Worm (Caenorhabditis elegans) whole organism, young adult: ENCODE measurements around the gene cnc-4.

Experiments used
- B0019.2 ChIP-seq: fragments of 200-800 bp; sonication (Bioruptor generic); conservative IDR thresholded peaks from 2 replicates; pipeline ENCODE4 v1.3.6; 2022; ENCODE audit warnings: missing genetic modification reagents, missing genetic modification characterization, missing compliant biosample characterization
- B0261.1 ChIP-seq: sonication (generic microtip); optimal IDR thresholded peaks from 2 replicates; lab custom pipeline; 2016; ENCODE audit warnings: mild to moderate bottlenecking, missing genetic modification characterization, moderate library complexity, missing compliant biosample characterization
- F49E8.2 ChIP-seq: sonication (generic microtip); optimal IDR thresholded peaks from 3 replicates; lab custom pipeline; 2017; ENCODE audit warnings: missing genetic modification characterization, mild to moderate bottlenecking, missing compliant biosample characterization, antibody characterized with exemption, moderate library complexity; ENCODE audit not compliant: insufficient read depth
- Y56A3A.18 ChIP-seq: fragments of 200-800 bp; sonication (Bioruptor generic); IDR thresholded peaks from 2 replicates; pipeline ENCODE4 v1.3.6; 2022; ENCODE audit warnings: missing genetic modification reagents, missing genetic modification characterization, missing compliant biosample characterization
- ama-1 ChIP-seq, 3 experiments: fragments of 150-350 bp in 1 of 3; sonication (generic microtip) in 2 of 3; optimal IDR thresholded peaks; 2 replicates each; lab custom pipeline; 2014 to 2018; ENCODE audit warnings: missing biosample characterization in 2 of 3, missing genetic modification characterization in 2 of 3, missing genetic modification reagents in 2 of 3
- atf-7 ChIP-seq: sonication (generic microtip); optimal IDR thresholded peaks from 2 replicates; lab custom pipeline; 2017; ENCODE audit warnings: mild to moderate bottlenecking, missing genetic modification characterization, missing compliant biosample characterization
- chd-7 ChIP-seq: sonication (generic microtip); optimal IDR thresholded peaks from 2 replicates; lab custom pipeline; 2016; ENCODE audit warnings: mild to moderate bottlenecking, missing genetic modification characterization, moderate library complexity, missing compliant biosample characterization
- nhr-80 ChIP-seq: sonication (generic microtip); optimal IDR thresholded peaks from 2 replicates; lab custom pipeline; 2016; ENCODE audit warnings: missing genetic modification characterization, missing compliant biosample characterization
- pha-4 ChIP-seq: fragments of 150-350 bp; sonication (generic microtip); optimal IDR thresholded peaks from 2 replicates; lab custom pipeline; 2014; ENCODE audit warnings: missing biosample characterization, missing genetic modification reagents, missing genetic modification characterization
- rec-8 ChIP-seq, 2 experiments: sonication (generic microtip); optimal IDR thresholded peaks; 2 replicates each; lab custom pipeline; 2016; ENCODE audit warnings: mild to moderate bottlenecking in 2 of 2, missing genetic modification characterization in 2 of 2, missing genetic modification reagents in 2 of 2, missing genotype in 2 of 2, missing biosample characterization in 1 of 2, missing compliant biosample characterization in 1 of 2, moderate library complexity in 1 of 2
- snpc-1.1 ChIP-seq: sonication (generic microtip); optimal IDR thresholded peaks from 2 replicates; lab custom pipeline; 2017; ENCODE audit warnings: missing genetic modification characterization, mild to moderate bottlenecking, missing compliant biosample characterization, antibody characterized with exemption, moderate library complexity, missing genotype, missing genetic modification reagents; ENCODE audit not compliant: insufficient read depth
- snpc-1.3 ChIP-seq: sonication (generic microtip); optimal IDR thresholded peaks from 2 replicates; lab custom pipeline; 2017; ENCODE audit warnings: missing genetic modification characterization, mild to moderate bottlenecking, missing compliant biosample characterization, antibody characterized with exemption, moderate library complexity, missing genotype, missing genetic modification reagents; ENCODE audit not compliant: insufficient read depth
- sptf-2 ChIP-seq: fragments of 200-800 bp; sonication (Bioruptor generic); optimal IDR thresholded peaks from 2 replicates; lab custom pipeline; 2018; ENCODE audit warnings: mild to moderate bottlenecking, missing genetic modification characterization, missing compliant biosample characterization
- ztf-6 ChIP-seq: fragments of 200-800 bp; sonication (Bioruptor generic); IDR thresholded peaks from 2 replicates; pipeline ENCODE4 v1.3.6; 2022; ENCODE audit warnings: missing genetic modification reagents, missing genetic modification characterization, missing compliant biosample characterization

DNA sequence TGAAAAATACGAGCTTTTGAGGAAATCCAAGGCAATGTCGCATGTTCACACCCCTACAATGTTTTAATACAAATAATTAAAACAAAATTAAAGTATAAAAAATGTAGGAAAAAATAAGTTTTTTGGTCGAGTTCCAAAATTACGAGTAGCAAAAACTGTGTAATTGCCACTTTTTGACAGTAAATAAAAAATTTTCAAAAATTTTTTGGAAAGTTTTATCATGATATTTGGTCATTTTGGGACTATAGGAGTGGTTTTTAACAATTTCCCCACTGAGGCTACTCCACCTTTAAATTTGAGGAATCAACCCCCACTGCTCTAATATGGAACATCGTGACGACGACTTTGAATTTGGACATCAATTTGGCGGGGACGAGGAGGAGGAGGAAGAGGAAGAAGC, 20.4 kb downstream of the cnc-4 start, which contains the start of gene gid-8:
- no peak for TF ChIP-seq pha-4 (tag; lab: Kevin White, UChicago)
- TF ChIP-seq F49E8.2 (tag; lab: Kevin White, UChicago): no peak
- TF ChIP-seq nhr-80 (tag; lab: Kevin White, UChicago): no peak
- TF ChIP-seq Y56A3A.18 (GFP tag; lab: Robert Waterston, UW): no peak
- TF ChIP-seq atf-7 (tag; lab: Kevin White, UChicago): no peak
- TF ChIP-seq chd-7: no peak
- no peak for TF ChIP-seq ama-1 (optimal IDR thresholded peaks at IDR 0.05; lab: Kevin White, UChicago)
- TF ChIP-seq ama-1 (GFP tag; optimal IDR thresholded peaks at IDR 0.05; lab: Kevin White, UChicago): no peak
- no peak for TF ChIP-seq B0261.1
- TF ChIP-seq snpc-1.1 (tag; lab: Kevin White, UChicago): no peak
- no peak for TF ChIP-seq B0019.2 (GFP tag; lab: Robert Waterston, UW)
- TF ChIP-seq rec-8 (tag; optimal IDR thresholded peaks at IDR 0.05; lab: Kevin White, UChicago): no peak
- no peak for TF ChIP-seq sptf-2 (GFP tag; lab: Kevin White, UChicago)
- TF ChIP-seq ztf-6 (GFP tag; lab: Robert Waterston, UW): no peak
- TF ChIP-seq snpc-1.3: no peak
